Worm (Caenorhabditis elegans) whole organism, L4/young adult: ENCODE data around the gene R05F9.7.

Experiments
- W03F9.2 ChIP-seq: fragments of 150-350 bp; optimal IDR thresholded peaks from 2 replicates; lab custom pipeline; 2014; ENCODE audit warnings: missing biosample characterization, missing genetic modification characterization
- him-1 ChIP-seq: sonication (generic microtip); optimal IDR thresholded peaks from 2 replicates; lab custom pipeline; 2016; ENCODE audit warnings: missing genotype, missing genetic modification reagents, missing genetic modification characterization, missing compliant biosample characterization

DNA sequence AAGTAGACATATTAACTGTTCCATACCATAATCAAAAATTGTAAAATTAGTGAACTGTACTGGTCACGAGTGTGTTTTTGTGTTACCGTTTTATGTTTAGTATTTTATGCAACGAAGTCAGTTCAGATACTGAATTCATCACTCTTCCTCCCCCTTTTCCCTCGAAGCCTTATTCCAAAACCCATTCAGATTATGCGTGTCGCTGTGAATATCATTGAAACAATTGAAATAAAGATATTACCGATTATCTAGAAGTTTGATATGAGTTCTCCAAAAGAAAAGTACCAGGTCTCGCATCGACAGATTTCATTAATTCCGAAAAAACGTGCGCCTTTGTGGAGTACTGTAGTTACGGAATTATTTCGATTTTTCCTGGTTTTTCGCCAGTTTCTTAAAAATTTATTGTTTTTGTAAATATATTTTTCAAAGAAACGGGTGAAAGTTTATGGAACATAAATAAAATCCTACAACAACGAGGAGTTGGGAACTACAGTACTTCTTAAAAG is 27.1 kb upstream of the R05F9.7 start:
- TF ChIP-seq him-1 (tag; lab: Kevin White, UChicago) (no peak), W03F9.2 (tag; lab: Kevin White, UChicago) (no peak)
